Fruit fly (Drosophila melanogaster): Measurements from ENCODE around the gene BtbVII.

BtbVII gene

dm6 chr3L:3184104-3184503 lies 35.7 kb downstream of the BtbVII start, which contains the start of gene CG42494:
Gene CG42494, plus strand, starts transcription at chr3L:3184404.
- TF ChIP-seq CG8159 (tag; optimal IDR thresholded peaks at IDR 0.05) = no peak
- TF ChIP-seq CG4496 (GFP tag; IDR thresholded peaks at IDR 0.05) = no peak
- TF ChIP-seq CG13204 (GFP tag; optimal IDR thresholded peaks at IDR 0.05) = no peak
- TF ChIP-seq Pif1A (GFP tag; optimal IDR thresholded peaks at IDR 0.05) = no peak
- no peak for TF ChIP-seq CG15710 (tag; optimal IDR thresholded peaks at IDR 0.05)

dm6 chr3L:3186364-3186763 lies 37.9 kb downstream of the BtbVII start, which contains the start of gene CG32284:
Gene CG32284, plus strand, starts transcription at chr3L:3186664.
- TF ChIP-seq CG13204 (GFP tag; optimal IDR thresholded peaks at IDR 0.05) (no peak), CG8301 (tag; optimal IDR thresholded peaks at IDR 0.05) (no peak), CG12605 (GFP tag; IDR thresholded peaks at IDR 0.05) (no peak), CG10348 (GFP tag; IDR thresholded peaks at IDR 0.05) (no peak), Pif1B (GFP tag; optimal IDR thresholded peaks at IDR 0.05) (no peak), CG9948 (tag; optimal IDR thresholded peaks at IDR 0.05) (no peak), rn (GFP tag; IDR thresholded peaks at IDR 0.05) (no peak), Ets98B (GFP tag; IDR thresholded peaks at IDR 0.05) (no peak)

- no peak for TF ChIP-seq EcR (GFP tag; optimal IDR thresholded peaks at IDR 0.05)
- TF ChIP-seq CG4496 (GFP tag; IDR thresholded peaks at IDR 0.05) = no peak
- no peak for TF ChIP-seq Ets98B (GFP tag; IDR thresholded peaks at IDR 0.05)
- no peak for TF ChIP-seq CG34367 (tag; optimal IDR thresholded peaks at IDR 0.05)
- TF ChIP-seq CG10348 (GFP tag; IDR thresholded peaks at IDR 0.05) = no peak
- no peak for TF ChIP-seq CG14655 (GFP tag; optimal IDR thresholded peaks at IDR 0.05)
- no peak for TF ChIP-seq Snoo (tag; optimal IDR thresholded peaks at IDR 0.05)
- no peak for TF ChIP-seq CG13204 (GFP tag; optimal IDR thresholded peaks at IDR 0.05)
- TF ChIP-seq Pif1B (GFP tag; optimal IDR thresholded peaks at IDR 0.05) = no peak
- no peak for TF ChIP-seq CG32121 (GFP tag; IDR thresholded peaks at IDR 0.05)
- TF ChIP-seq CG17806 (tag; optimal IDR thresholded peaks at IDR 0.05) = no peak
- TF ChIP-seq fd96Ca (GFP tag; IDR thresholded peaks at IDR 0.05) = no peak
- TF ChIP-seq CG8301 (tag; optimal IDR thresholded peaks at IDR 0.05) = no peak
- no peak for TF ChIP-seq D1 (tag; optimal IDR thresholded peaks at IDR 0.05)
- TF ChIP-seq gl (tag; optimal IDR thresholded peaks at IDR 0.05) = no peak
- no peak for TF ChIP-seq CG12605 (GFP tag; IDR thresholded peaks at IDR 0.05)
- TF ChIP-seq rn (GFP tag; IDR thresholded peaks at IDR 0.05) = no peak
These were observed 38.8 kb downstream of the BtbVII start, which contains the start of gene CG14957 for dm6 chr3L:3187263-3187662. Gene CG14957, plus strand, starts transcription at chr3L:3187563.

dm6 chr3L:3189647-3190046 lies 41.2 kb downstream of the BtbVII start, which contains the start of the genes CG42525 and CG14958:
Gene CG42525, minus strand, starts transcription at chr3L:3189747.
Gene CG14958, plus strand, starts transcription at chr3L:3189978.
- TF ChIP-seq CG9948 (tag; optimal IDR thresholded peaks at IDR 0.05) = no peak
- no peak for TF ChIP-seq gl (tag; optimal IDR thresholded peaks at IDR 0.05)

dm6 chr3L:3192333-3192894 lies 44.0 kb downstream of the BtbVII start, which contains the start of gene CG14965:
Gene CG14965, minus strand, starts transcription at chr3L:3192491.
- TF ChIP-seq Ets98B (GFP tag; IDR thresholded peaks at IDR 0.05) (no peak), CG8301 (tag; optimal IDR thresholded peaks at IDR 0.05) (no peak), D1 (tag; optimal IDR thresholded peaks at IDR 0.05) (no peak), fd96Ca (GFP tag; IDR thresholded peaks at IDR 0.05) (no peak), CG34367 (tag; optimal IDR thresholded peaks at IDR 0.05) (no peak), CG12605 (GFP tag; IDR thresholded peaks at IDR 0.05) (no peak), CG4496 (GFP tag; IDR thresholded peaks at IDR 0.05) (no peak), rn (GFP tag; IDR thresholded peaks at IDR 0.05) (no peak), CG15710 (tag; optimal IDR thresholded peaks at IDR 0.05) (no peak), Snoo (tag; optimal IDR thresholded peaks at IDR 0.05) (no peak), gl (tag; optimal IDR thresholded peaks at IDR 0.05) (no peak)

dm6 chr3L:3192912-3193311 lies 44.5 kb downstream of the BtbVII start, which contains the start of gene Hsp83:
Gene Hsp83, plus strand, starts transcription at chr3L:3192969.
- TF ChIP-seq CG4496 (GFP tag; IDR thresholded peaks at IDR 0.05) (peak; percentile 95), CG17806 (tag; optimal IDR thresholded peaks at IDR 0.05) (peak; percentile 65), CG8301 (tag; optimal IDR thresholded peaks at IDR 0.05) (no peak), Pif1A (GFP tag; optimal IDR thresholded peaks at IDR 0.05) (peak; percentile 96), CG15710 (tag; optimal IDR thresholded peaks at IDR 0.05) (peak; percentile 76), CG10348 (GFP tag; IDR thresholded peaks at IDR 0.05) (no peak), fd96Ca (GFP tag; IDR thresholded peaks at IDR 0.05) (peak; percentile 72; the same call in 2 of the 3 replicates), CG32121 (GFP tag; IDR thresholded peaks at IDR 0.05) (peak; percentile 87), Ets98B (GFP tag; IDR thresholded peaks at IDR 0.05) (peak; percentile 94), CG12605 (GFP tag; IDR thresholded peaks at IDR 0.05) (peak; percentile 94), CG13204 (GFP tag; optimal IDR thresholded peaks at IDR 0.05) (peak; percentile 95), gl (tag; optimal IDR thresholded peaks at IDR 0.05) (peak; percentile 95), EcR (GFP tag; optimal IDR thresholded peaks at IDR 0.05) (peak; percentile 22), CG8159 (tag; optimal IDR thresholded peaks at IDR 0.05) (peak; percentile 72), CG9948 (tag; optimal IDR thresholded peaks at IDR 0.05) (peak; percentile 58), CG34367 (tag; optimal IDR thresholded peaks at IDR 0.05) (peak; percentile 89), CG14655 (GFP tag; optimal IDR thresholded peaks at IDR 0.05) (no peak), Pif1B (GFP tag; optimal IDR thresholded peaks at IDR 0.05) (peak; percentile 92), Snoo (tag; optimal IDR thresholded peaks at IDR 0.05) (peak; percentile 97), D1 (tag; optimal IDR thresholded peaks at IDR 0.05) (no peak)
